Fruit fly (Drosophila melanogaster): ENCODE measurements around the gene CG33229.
A peak's percentile ranks its signal among the peaks of the same experiment; 100 is the strongest.

CG33229 gene

dm6 chr3L:246644-247199, 23.1 kb downstream of the CG33229 start (continued):
- TF ChIP-seq hbn (GFP tag; IDR thresholded peaks at IDR 0.05; ENCODE audit: partially characterized antibody) (peak; percentile 26; the same call in 1 of the 2 replicates), ssp (GFP tag; IDR thresholded peaks at IDR 0.05) (peak; percentile 61), gfzf (GFP tag; optimal IDR thresholded peaks at IDR 0.05) (peak; percentile 49), sd (tag; optimal IDR thresholded peaks at IDR 0.05) (no peak), nerfin-2 (GFP tag; IDR thresholded peaks at IDR 0.05; ENCODE audit: partially characterized antibody) (peak; percentile 55), Rx (GFP tag; IDR thresholded peaks at IDR 0.05) (0 out of 2 replicates have a peak, but pooled peaks have one; percentile 3), fru (optimal IDR thresholded peaks at IDR 0.05) (no peak), zfh1 (GFP tag; IDR thresholded peaks at IDR 0.05) (peak; percentile 66; the same call in 2 of the 3 replicates), CG13287 (GFP tag; IDR thresholded peaks at IDR 0.05; ENCODE audit: partially characterized antibody) (peak; percentile 66; the same call in 1 of the 2 replicates), CG14965 (GFP tag; optimal IDR thresholded peaks at IDR 0.05; ENCODE audit: borderline replicate concordance) (no peak), Lhr (GFP tag; optimal IDR thresholded peaks at IDR 0.05) (peak; percentile 83), CG6689 (GFP tag; IDR thresholded peaks at IDR 0.05) (no peak), MBD-R2 (GFP tag; IDR thresholded peaks at IDR 0.05) (peak; percentile 55), B-H1 (GFP tag; IDR thresholded peaks at IDR 0.05) (no peak), corto (GFP tag; optimal IDR thresholded peaks at IDR 0.05) (no peak), CG6813 (GFP tag; optimal IDR thresholded peaks at IDR 0.05) (no peak), Hr3 (GFP tag; optimal IDR thresholded peaks at IDR 0.05) (peak; percentile 2), Adf1 (GFP tag; IDR thresholded peaks at IDR 0.05) (peak; percentile 35; the same call in 1 of the 2 replicates), ash1 (GFP tag; optimal IDR thresholded peaks at IDR 0.05) (no peak), yki (optimal IDR thresholded peaks at IDR 0.05) (no peak), fu2 (GFP tag; optimal IDR thresholded peaks at IDR 0.05) (peak; percentile 35), CG6791 (GFP tag; IDR thresholded peaks at IDR 0.05; ENCODE audit: partially characterized antibody) (peak; percentile 83), CG7928 (GFP tag; optimal IDR thresholded peaks at IDR 0.05) (peak; percentile 60), C15 (GFP tag; IDR thresholded peaks at IDR 0.05) (no peak), Doc2 (GFP tag; IDR thresholded peaks at IDR 0.05) (no peak), gem (tag; optimal IDR thresholded peaks at IDR 0.05) (no peak), CG14667 (GFP tag; IDR thresholded peaks at IDR 0.05) (no peak), tap (tag; optimal IDR thresholded peaks at IDR 0.05) (no peak), CG4820 (GFP tag; optimal IDR thresholded peaks at IDR 0.05) (no peak), MESR4 (GFP tag; optimal IDR thresholded peaks at IDR 0.05) (peak; percentile 99), fd64A (GFP tag; optimal IDR thresholded peaks at IDR 0.05) (no peak), ara (GFP tag; IDR thresholded peaks at IDR 0.05) (no peak), trh (GFP tag; optimal IDR thresholded peaks at IDR 0.05) (no peak), Mad (GFP tag; optimal IDR thresholded peaks at IDR 0.05) (peak; percentile 9), Dfd (GFP tag; optimal IDR thresholded peaks at IDR 0.05) (no peak), hkb (optimal IDR thresholded peaks at IDR 0.05) (no peak), hkb (GFP tag; IDR thresholded peaks at IDR 0.05) (peak; percentile 13; the same call in 1 of the 2 replicates), CG7271 (tag; optimal IDR thresholded peaks at IDR 0.05) (no peak), Blimp-1 (GFP tag; optimal IDR thresholded peaks at IDR 0.05) (no peak), CG7357 (GFP tag; IDR thresholded peaks at IDR 0.05) (no peak), peb (GFP tag; IDR thresholded peaks at IDR 0.05) (no peak), NC2α (GFP tag; optimal IDR thresholded peaks at IDR 0.05) (no peak), Med (GFP tag) (peak; percentile 94), CG9817 (tag; optimal IDR thresholded peaks at IDR 0.05) (no peak), twi (tag; optimal IDR thresholded peaks at IDR 0.05) (peak; percentile 44), CG11560 (tag; IDR thresholded peaks at IDR 0.05) (0 out of 3 replicates have a peak, but pooled peaks have one; percentile 17), Camta (GFP tag; optimal IDR thresholded peaks at IDR 0.05) (peak; percentile 72), CG18619 (GFP tag; optimal IDR thresholded peaks at IDR 0.05) (no peak), wor (GFP tag; IDR thresholded peaks at IDR 0.05) (no peak), sug (tag; optimal IDR thresholded peaks at IDR 0.05) (no peak), tup (GFP tag; optimal IDR thresholded peaks at IDR 0.05) (no peak)

Measured in whole organism, embryonic.